Worm (Caenorhabditis elegans): Measurements from ENCODE around the gene oac-54.

The oac-54 gene

DNA sequence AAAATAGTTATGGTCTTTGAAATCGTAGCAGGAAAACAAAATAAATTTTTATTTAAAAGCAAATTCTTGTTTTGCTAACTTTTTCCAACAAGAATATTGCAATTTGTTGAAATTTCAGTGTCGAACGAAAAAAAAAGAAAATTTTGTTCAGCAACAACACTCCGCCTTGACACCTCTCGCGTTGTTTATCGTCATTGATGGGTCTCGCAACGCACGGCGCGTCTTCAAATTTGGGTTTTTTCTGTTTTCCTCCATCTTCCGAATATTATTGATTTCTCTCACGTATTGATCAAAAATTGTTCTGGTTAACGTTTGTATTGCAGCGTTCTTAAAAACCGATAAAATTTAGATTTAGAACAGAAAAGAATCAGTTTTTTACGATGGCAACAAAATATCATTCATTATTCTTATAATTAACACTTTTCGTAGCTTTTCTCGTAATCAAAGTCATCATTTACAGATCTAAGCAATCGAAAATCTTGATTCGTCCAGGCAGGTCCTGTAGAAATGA, 11.6 kb downstream of the oac-54 start, which contains the start of gene dpl-1:
Gene dpl-1, plus strand, starts transcription at position 461 of the 511 bp plus-strand sequence.
- no peak for TF ChIP-seq madf-2 (tag; optimal IDR thresholded peaks at IDR 0.05)
- TF ChIP-seq nfya-1 (tag; optimal IDR thresholded peaks at IDR 0.05) = peak; percentile 18
- TF ChIP-seq sox-4 (tag; optimal IDR thresholded peaks at IDR 0.05) = no peak
- TF ChIP-seq ceh-48 (tag; optimal IDR thresholded peaks at IDR 0.05) = peak; percentile 50
- no peak for TF ChIP-seq ceh-22 (tag; optimal IDR thresholded peaks at IDR 0.05)

ce11 chrII:9170048-9170447, 12.1 kb downstream of the oac-54 start:
- TF ChIP-seq tbx-2 (tag; optimal IDR thresholded peaks at IDR 0.05) (no peak), pha-4 (tag; optimal IDR thresholded peaks at IDR 0.05) (no peak), lim-6 (tag; optimal IDR thresholded peaks at IDR 0.05) (no peak), unc-55 (GFP tag; optimal IDR thresholded peaks at IDR 0.05) (no peak), Y22D7AL.16 (tag; optimal IDR thresholded peaks at IDR 0.05) (no peak), ceh-6 (GFP tag; optimal IDR thresholded peaks at IDR 0.05) (no peak), pros-1 (tag; optimal IDR thresholded peaks at IDR 0.05) (no peak), dve-1 (tag; optimal IDR thresholded peaks at IDR 0.05) (no peak), gmeb-2 (tag; optimal IDR thresholded peaks at IDR 0.05) (no peak), npax-4 (tag; optimal IDR thresholded peaks at IDR 0.05) (no peak), odd-2 (tag; optimal IDR thresholded peaks at IDR 0.05) (no peak), unc-3 (GFP tag; conservative IDR thresholded peaks at IDR 0.05) (no peak), unc-3 (tag; optimal IDR thresholded peaks at IDR 0.05) (no peak)

DNA sequence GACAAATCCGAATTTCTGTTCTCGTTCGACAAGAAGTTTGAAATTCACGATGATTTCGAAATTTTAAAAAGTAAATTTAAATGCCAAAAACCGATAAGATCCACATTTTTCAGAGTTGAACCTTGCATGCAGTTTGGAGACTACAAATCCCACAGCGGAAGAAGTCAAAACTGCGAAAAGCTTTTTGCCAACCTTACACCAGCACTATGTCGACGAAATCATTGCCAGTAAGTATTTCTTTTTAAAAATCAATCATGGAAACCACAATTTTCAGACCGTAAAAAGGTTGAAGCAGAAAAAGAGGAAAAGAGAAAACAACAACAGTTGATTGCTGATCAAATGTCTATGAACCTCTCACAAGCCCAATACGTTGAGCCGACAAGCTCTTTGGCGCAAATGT, 12.9 kb downstream of the oac-54 start:
- no peak for TF ChIP-seq ets-4 (tag; optimal IDR thresholded peaks at IDR 0.05)
- no peak for TF ChIP-seq hlh-30 (tag; optimal IDR thresholded peaks at IDR 0.05; ENCODE audit: insufficient read depth)

ce11 chrII:9171466-9172187, 13.7 kb downstream of the oac-54 start:
- TF ChIP-seq ceh-30 (tag; optimal IDR thresholded peaks at IDR 0.05) (no peak), ceh-19 (GFP tag; optimal IDR thresholded peaks at IDR 0.05) (no peak), rnt-1 (tag; optimal IDR thresholded peaks at IDR 0.05) (no peak), ets-4 (tag; optimal IDR thresholded peaks at IDR 0.05) (no peak), T23F11.4 (GFP tag; optimal IDR thresholded peaks at IDR 0.05) (no peak), unc-86 (tag; optimal IDR thresholded peaks at IDR 0.05) (no peak), fkh-6 (tag; optimal IDR thresholded peaks at IDR 0.05) (no peak), che-1 (tag; optimal IDR thresholded peaks at IDR 0.05) (no peak), C08G9.2 (tag; optimal IDR thresholded peaks at IDR 0.05) (no peak), ceh-48 (tag; optimal IDR thresholded peaks at IDR 0.05) (no peak), sox-2 (GFP tag; IDR thresholded peaks at IDR 0.05) (no peak), odd-2 (tag; optimal IDR thresholded peaks at IDR 0.05) (no peak), syd-9 (tag; optimal IDR thresholded peaks at IDR 0.05) (no peak), pros-1 (tag; optimal IDR thresholded peaks at IDR 0.05) (no peak)

DNA sequence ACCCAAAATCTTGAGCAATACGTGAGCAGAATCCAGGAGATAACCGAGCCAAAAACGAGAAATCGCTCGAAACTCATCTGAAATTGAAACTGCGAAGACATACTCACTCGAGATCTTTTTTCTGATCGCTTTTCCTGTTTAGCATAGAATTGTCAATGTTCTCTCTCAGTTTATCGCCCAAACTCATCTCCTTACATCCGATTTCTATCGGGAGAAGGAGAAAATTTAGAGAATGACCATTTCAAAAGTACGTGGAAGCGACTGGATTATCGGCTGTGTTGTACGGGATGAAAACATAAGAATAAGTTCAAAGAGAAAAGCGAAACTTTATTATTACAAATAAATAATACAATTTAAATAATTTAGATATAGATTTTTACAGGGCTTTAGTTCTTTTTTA, 14.9 kb downstream of the oac-54 start, which contains the start of gene T23G7.2:
Gene T23G7.2, minus strand, starts transcription at position 101 of the 400 bp plus-strand sequence.
- TF ChIP-seq dmd-4 (tag; optimal IDR thresholded peaks at IDR 0.05; ENCODE audit: borderline replicate concordance) (no peak), ref-2 (tag; optimal IDR thresholded peaks at IDR 0.05) (no peak), ceh-18 (tag; optimal IDR thresholded peaks at IDR 0.05) (no peak), F13H6.1 (tag; optimal IDR thresholded peaks at IDR 0.05) (no peak), ceh-34 (tag; optimal IDR thresholded peaks at IDR 0.05) (no peak), lin-11 (tag; optimal IDR thresholded peaks at IDR 0.05) (no peak), Y22D7AL.16 (tag; optimal IDR thresholded peaks at IDR 0.05) (no peak), T23F11.4 (GFP tag; optimal IDR thresholded peaks at IDR 0.05) (no peak), ceh-22 (tag; optimal IDR thresholded peaks at IDR 0.05) (no peak), ahr-1 (tag; optimal IDR thresholded peaks at IDR 0.05) (no peak), pqm-1 (tag; optimal IDR thresholded peaks at IDR 0.05) (no peak)

Measured in whole organism, late embryonic.